Worm (Caenorhabditis elegans): Measurements from ENCODE around the gene sea-2.

Gene sea-2

DNA sequence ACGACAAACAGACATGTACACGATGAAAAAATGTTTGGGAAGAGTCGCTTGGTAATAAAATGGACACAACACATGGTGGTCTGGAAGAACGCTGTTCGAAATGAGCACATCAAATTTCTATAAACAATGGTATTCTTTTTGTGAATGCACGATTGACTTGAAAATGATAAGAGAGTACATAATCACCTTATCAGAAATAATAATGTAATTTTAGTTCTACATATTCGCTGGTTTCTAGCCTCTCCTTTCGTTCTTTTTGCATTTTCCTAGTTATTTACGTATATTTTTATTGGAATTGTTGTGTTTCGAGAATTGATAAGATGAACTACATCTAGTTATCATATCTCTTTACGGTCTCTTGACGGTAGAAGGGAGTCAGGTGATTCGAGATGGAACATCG is 3.8 kb downstream of the sea-2 start:
- TF ChIP-seq pqm-1 (tag; optimal IDR thresholded peaks at IDR 0.05), result peak; percentile 46
- TF ChIP-seq zag-1 (tag; optimal IDR thresholded peaks at IDR 0.05), result no peak
- TF ChIP-seq ceh-28 (tag; optimal IDR thresholded peaks at IDR 0.05), result peak; percentile 26
- TF ChIP-seq pha-4 (tag; optimal IDR thresholded peaks at IDR 0.05), result peak; percentile 20
- TF ChIP-seq unc-39 (tag; optimal IDR thresholded peaks at IDR 0.05), result no peak
- peak; percentile 91 for TF ChIP-seq elt-2 (tag; optimal IDR thresholded peaks at IDR 0.05)

DNA sequence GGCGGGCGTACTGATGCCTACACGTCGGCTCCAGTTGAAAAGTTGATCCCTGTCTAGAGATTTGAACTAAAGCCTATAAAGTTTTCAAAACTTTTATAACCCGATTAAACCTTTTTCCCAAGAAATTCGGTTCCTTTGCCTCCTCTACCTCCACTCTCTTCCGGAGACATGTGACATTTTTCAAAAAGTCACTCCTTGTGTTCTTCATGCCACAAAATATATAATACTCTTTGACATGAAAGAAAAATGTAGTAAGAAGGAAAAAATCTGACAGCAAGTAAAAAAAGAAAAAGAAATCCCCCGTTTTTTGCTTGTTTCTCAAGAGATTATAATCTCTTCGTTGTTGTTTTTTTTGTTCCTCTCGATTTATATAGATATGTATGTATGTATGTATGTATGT is 4.7 kb downstream of the sea-2 start:
- TF ChIP-seq elt-1 (tag; optimal IDR thresholded peaks at IDR 0.05) (peak; percentile 65), nhr-11 (tag; optimal IDR thresholded peaks at IDR 0.05) (no peak)

DNA sequence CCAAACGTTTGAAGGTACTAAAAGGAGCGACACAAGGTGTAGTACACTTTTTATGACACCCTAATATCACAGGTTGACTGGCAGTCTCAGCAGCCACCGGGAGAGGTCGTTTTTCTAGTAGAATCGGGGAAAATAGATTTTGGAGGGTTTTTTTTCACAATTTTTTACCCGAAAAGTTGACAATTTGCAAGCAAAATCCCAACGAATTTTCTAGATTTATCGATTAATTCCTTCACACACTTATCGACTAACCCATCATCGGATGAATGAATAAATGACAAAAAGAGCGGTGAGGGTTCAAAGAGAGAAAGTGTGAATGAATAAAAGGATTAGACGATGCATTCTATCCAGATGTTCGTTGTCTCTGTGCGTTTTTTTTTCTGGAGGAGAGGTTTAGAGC is 5.8 kb downstream of the sea-2 start:
- TF ChIP-seq egl-5 (tag; optimal IDR thresholded peaks at IDR 0.05) (peak; percentile 12), ztf-4 (tag; optimal IDR thresholded peaks at IDR 0.05) (no peak)

DNA sequence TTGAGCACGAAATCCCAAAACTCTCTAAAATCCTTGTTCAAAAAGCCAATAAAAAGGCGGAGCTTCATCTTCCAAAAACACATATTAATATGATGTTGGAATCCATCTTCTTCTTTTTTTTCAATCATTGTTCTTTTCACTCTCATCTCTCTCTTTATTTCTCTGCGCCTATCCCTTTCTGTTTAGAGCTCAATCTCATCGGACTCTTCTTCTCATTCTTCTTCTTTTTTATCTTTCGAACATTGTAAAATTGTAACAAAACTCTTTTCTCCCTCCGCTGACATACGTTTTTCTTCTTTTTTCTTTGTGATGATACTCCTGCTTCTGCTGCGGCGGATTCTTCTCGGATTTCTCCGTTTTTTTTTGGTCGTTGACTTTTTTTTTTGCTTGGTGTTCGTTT is 6.6 kb downstream of the sea-2 start:
- TF ChIP-seq nfya-1 (tag; optimal IDR thresholded peaks at IDR 0.05; ENCODE audit: insufficient read depth) (peak; percentile 60), ceh-16 (tag; optimal IDR thresholded peaks at IDR 0.05) (no peak), nhr-11 (tag; optimal IDR thresholded peaks at IDR 0.05) (no peak), lin-39 (tag; optimal IDR thresholded peaks at IDR 0.05) (no peak), snpc-4 (tag; optimal IDR thresholded peaks at IDR 0.05) (peak; percentile 38), sea-2 (GFP tag; optimal IDR thresholded peaks at IDR 0.05) (no peak), egl-5 (tag; optimal IDR thresholded peaks at IDR 0.05) (peak; percentile 6)

DNA sequence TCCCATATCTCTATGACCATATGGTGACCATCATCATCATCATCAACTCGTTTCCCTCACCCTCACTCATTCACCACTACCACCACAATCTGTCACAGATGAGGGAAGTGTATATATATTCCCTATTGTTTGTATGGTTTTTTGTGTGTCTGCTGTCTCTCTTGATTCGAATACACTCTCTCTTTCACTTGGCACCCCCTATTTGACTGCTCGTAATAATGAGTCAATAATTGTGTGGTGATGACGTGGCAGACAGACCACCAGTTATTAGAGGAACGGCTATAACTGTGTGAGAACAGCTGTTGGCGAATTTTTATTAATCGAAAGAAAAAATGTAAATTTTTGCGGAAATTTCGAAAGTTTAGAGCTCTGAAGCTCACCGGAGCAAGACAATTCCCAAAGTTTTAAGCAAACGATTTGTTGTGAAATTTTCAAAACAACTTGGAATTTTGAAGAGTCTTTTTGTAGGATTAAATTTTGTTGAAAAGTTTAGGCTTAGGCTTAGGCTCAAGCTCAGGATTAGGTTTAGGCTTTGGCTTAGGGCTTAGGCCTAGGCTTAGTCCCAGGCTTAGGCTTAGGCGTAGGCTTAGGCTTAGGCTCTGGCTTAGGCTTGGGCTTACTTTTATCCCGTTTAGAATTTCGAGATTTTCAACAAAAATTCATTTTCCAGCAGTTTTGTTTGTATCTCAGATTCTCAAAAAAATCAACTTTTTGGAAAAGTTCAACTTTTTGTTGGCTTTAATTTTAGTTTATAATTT is 7.5 kb downstream of the sea-2 start:
- TF ChIP-seq ZK546.5 (tag; optimal IDR thresholded peaks at IDR 0.05) (no peak), pha-4 (tag; optimal IDR thresholded peaks at IDR 0.05) (peak; percentile 69), elt-2 (tag; optimal IDR thresholded peaks at IDR 0.05) (no peak)

DNA sequence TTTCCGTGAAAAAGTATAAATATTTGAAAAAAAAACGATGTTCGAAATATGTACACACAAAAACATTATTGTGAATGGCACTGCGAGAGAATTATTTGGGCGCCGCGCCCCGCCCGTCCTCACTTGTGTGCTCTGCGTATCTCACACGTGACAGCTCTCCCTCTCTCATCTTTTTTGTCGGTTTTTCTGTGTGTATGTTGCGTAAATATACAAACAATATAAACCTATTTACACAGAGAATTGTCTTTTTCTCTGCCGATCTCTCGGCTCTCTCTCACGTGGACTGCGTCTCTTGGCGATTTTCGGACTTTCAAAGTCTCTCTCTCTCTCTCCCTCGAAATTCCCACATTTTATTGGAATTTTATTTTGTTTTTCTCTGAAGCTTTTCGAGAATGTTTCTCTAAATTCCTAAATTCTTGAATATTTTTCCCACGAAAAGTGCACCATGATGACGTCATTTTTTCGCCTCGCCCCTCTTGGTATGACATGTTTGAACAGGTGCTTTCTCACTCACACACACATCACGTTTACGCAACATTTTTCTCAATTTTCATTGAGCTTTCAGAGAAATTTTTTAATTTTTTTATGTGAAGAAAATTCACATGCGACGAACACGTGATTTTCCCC is 8.6 kb downstream of the sea-2 start:
- TF ChIP-seq tbx-2 (tag; optimal IDR thresholded peaks at IDR 0.05) (peak; percentile 10), lin-39 (tag; optimal IDR thresholded peaks at IDR 0.05) (peak; percentile 82), hmg-11 (tag; optimal IDR thresholded peaks at IDR 0.05) (peak; percentile 78), elt-2 (tag; optimal IDR thresholded peaks at IDR 0.05) (peak; percentile 83), egl-5 (tag; optimal IDR thresholded peaks at IDR 0.05) (peak; percentile 72), ztf-4 (tag; optimal IDR thresholded peaks at IDR 0.05) (peak; percentile 48), eor-1 (tag; optimal IDR thresholded peaks at IDR 0.05) (no peak), ztf-11 (tag; optimal IDR thresholded peaks at IDR 0.05) (no peak), sea-2 (GFP tag; optimal IDR thresholded peaks at IDR 0.05) (peak; percentile 88), nhr-23 (tag; optimal IDR thresholded peaks at IDR 0.05) (peak; percentile 22), lsy-12 (tag; optimal IDR thresholded peaks at IDR 0.05) (peak; percentile 75), nfya-1 (tag; optimal IDR thresholded peaks at IDR 0.05; ENCODE audit: insufficient read depth) (peak; percentile 73), ama-1 (optimal IDR thresholded peaks at IDR 0.05) (peak; percentile 54), nhr-11 (tag; optimal IDR thresholded peaks at IDR 0.05) (peak; percentile 69), mdl-1 (tag; optimal IDR thresholded peaks at IDR 0.05) (peak; percentile 92), pqm-1 (tag; optimal IDR thresholded peaks at IDR 0.05) (peak; percentile 87), snpc-4 (tag; optimal IDR thresholded peaks at IDR 0.05) (peak; percentile 45), elt-3 (tag; optimal IDR thresholded peaks at IDR 0.05) (no peak), jun-1 (tag; optimal IDR thresholded peaks at IDR 0.05) (peak; percentile 72), lin-15B (tag; optimal IDR thresholded peaks at IDR 0.05) (peak; percentile 36), fkh-10 (GFP tag; optimal IDR thresholded peaks at IDR 0.05) (peak; percentile 65), nhr-76 (tag; optimal IDR thresholded peaks at IDR 0.05) (no peak), aly-2 (tag; optimal IDR thresholded peaks at IDR 0.05) (no peak), egl-27 (tag; optimal IDR thresholded peaks at IDR 0.05) (peak; percentile 35), pha-4 (tag; optimal IDR thresholded peaks at IDR 0.05) (peak; percentile 100)
